Worm (Caenorhabditis elegans) whole organism, young adult: ENCODE data around the gene Y37D8A.8.
A peak's percentile ranks its signal among the peaks of the same experiment; 100 is the strongest.

ENCODE experiments used
- B0035.1 ChIP-seq: sonication (generic microtip); optimal IDR thresholded peaks from 2 replicates; lab custom pipeline; 2016; ENCODE audit warnings: missing genetic modification characterization, mild to moderate bottlenecking, missing compliant biosample characterization, missing genotype, missing genetic modification reagents
- C06A6.2 ChIP-seq: fragments of 200-800 bp; sonication (Bioruptor generic); conservative IDR thresholded peaks from 2 replicates; pipeline ENCODE4 v1.3.6; 2022; ENCODE audit warnings: missing genetic modification characterization, missing compliant biosample characterization
- C17E4.6 ChIP-seq: fragments of 200-800 bp; sonication (Bioruptor generic); IDR thresholded peaks from 2 replicates; pipeline ENCODE4 v1.3.6; 2022; ENCODE audit warnings: missing genetic modification reagents, missing genetic modification characterization, missing compliant biosample characterization
- F22D6.2 ChIP-seq: sonication (generic microtip); optimal IDR thresholded peaks from 2 replicates; lab custom pipeline; 2016; ENCODE audit warnings: mild to moderate bottlenecking, missing genetic modification characterization, missing compliant biosample characterization
- F33H1.4 ChIP-seq: fragments of 200-800 bp; sonication (Bioruptor generic); IDR thresholded peaks from 2 replicates; pipeline ENCODE4 v1.3.6; 2022; ENCODE audit warnings: missing genetic modification reagents, missing genetic modification characterization, missing compliant biosample characterization
- Y53F4B.3 ChIP-seq: fragments of 200-800 bp; sonication (Bioruptor generic); IDR thresholded peaks from 2 replicates; pipeline ENCODE4 v1.3.6; 2022; ENCODE audit warnings: missing genetic modification reagents, missing genetic modification characterization, missing compliant biosample characterization
- Y53G8AR.9 ChIP-seq: fragments of 200-800 bp; sonication (Bioruptor generic); conservative IDR thresholded peaks from 2 replicates; pipeline ENCODE4 v1.3.6; 2022; ENCODE audit warnings: missing genetic modification reagents, missing genetic modification characterization, missing compliant biosample characterization
- Y79H2A.3 ChIP-seq: fragments of 200-800 bp; sonication (Bioruptor generic); conservative IDR thresholded peaks from 2 replicates; pipeline ENCODE4 v1.3.6; 2022; ENCODE audit warnings: missing genetic modification reagents, missing genetic modification characterization, missing compliant biosample characterization
- Y95B8A.8 ChIP-seq: fragments of 200-800 bp; sonication (Bioruptor generic); IDR thresholded peaks from 2 replicates; pipeline ENCODE4 v1.3.6; 2022; ENCODE audit warnings: missing genetic modification reagents, missing genetic modification characterization, missing compliant biosample characterization
- ZK185.1 ChIP-seq: sonication (generic microtip); optimal IDR thresholded peaks from 2 replicates; lab custom pipeline; 2016; ENCODE audit warnings: mild to moderate bottlenecking, missing genetic modification characterization, missing compliant biosample characterization; ENCODE audit not compliant: poor library complexity, severe bottlenecking
- aptf-2 ChIP-seq: fragments of 200-800 bp; sonication (Bioruptor generic); conservative IDR thresholded peaks from 2 replicates; pipeline ENCODE4 v1.3.6; 2022; ENCODE audit warnings: missing genetic modification reagents, missing genetic modification characterization, missing compliant biosample characterization
- aptf-3 ChIP-seq: fragments of 200-800 bp; sonication (Bioruptor generic); IDR thresholded peaks from 2 replicates; pipeline ENCODE4 v1.3.6; 2022; ENCODE audit warnings: missing genetic modification characterization, missing compliant biosample characterization
- atf-7 ChIP-seq: sonication (generic microtip); optimal IDR thresholded peaks from 2 replicates; lab custom pipeline; 2017; ENCODE audit warnings: mild to moderate bottlenecking, missing genetic modification characterization, missing compliant biosample characterization
- attf-3 ChIP-seq: fragments of 200-800 bp; sonication (Bioruptor generic); conservative IDR thresholded peaks from 2 replicates; pipeline ENCODE4 v1.3.6; 2022; ENCODE audit warnings: missing genetic modification reagents, missing genetic modification characterization, missing compliant biosample characterization
- cebp-1 ChIP-seq, 2 experiments: fragments of 200-800 bp in 1 of 2; sonication (Bioruptor generic) in 1 of 2; sonication (generic microtip) in 1 of 2; IDR thresholded peaks in 1 of 2; optimal IDR thresholded peaks in 1 of 2; 2 replicates each; pipeline versions ENCODE4 v1.3.6 to Lab custom; 2017 to 2022; ENCODE audit warnings: missing compliant biosample characterization in 2 of 2, missing genetic modification characterization in 2 of 2, mild to moderate bottlenecking in 1 of 2, missing genetic modification reagents in 1 of 2, moderate library complexity in 1 of 2
- cebp-2 ChIP-seq: fragments of 200-800 bp; sonication (Bioruptor generic); IDR thresholded peaks from 2 replicates; pipeline ENCODE4 v1.3.6; 2022; ENCODE audit warnings: missing genetic modification characterization, missing compliant biosample characterization
- dox-1 ChIP-seq: fragments of 200-800 bp; sonication (Bioruptor generic); IDR thresholded peaks from 2 replicates; pipeline ENCODE4 v1.3.6; 2022; ENCODE audit warnings: missing genetic modification reagents, missing genetic modification characterization, missing compliant biosample characterization
- dpff-1 ChIP-seq: sonication (generic microtip); optimal IDR thresholded peaks from 2 replicates; lab custom pipeline; 2017; ENCODE audit warnings: mild to moderate bottlenecking, missing genetic modification characterization, missing compliant biosample characterization
- dpl-1 ChIP-seq: fragments of 150-350 bp; optimal IDR thresholded peaks from 2 replicates; lab custom pipeline; 2014; ENCODE audit warnings: missing biosample characterization, missing genetic modification reagents, missing genetic modification characterization
- efl-1 ChIP-seq: fragments of 150-350 bp; optimal IDR thresholded peaks from 2 replicates; lab custom pipeline; 2014; ENCODE audit warnings: missing biosample characterization, missing genetic modification reagents, missing genetic modification characterization
- egrh-3 ChIP-seq: fragments of 200-800 bp; sonication (Bioruptor generic); IDR thresholded peaks from 2 replicates; pipeline ENCODE4 v1.3.6; 2022; ENCODE audit warnings: missing genetic modification reagents, missing genetic modification characterization, missing compliant biosample characterization
- ekl-4 ChIP-seq: fragments of 200-800 bp; sonication (Bioruptor generic); IDR thresholded peaks from 2 replicates; pipeline ENCODE4 v1.3.6; 2022; ENCODE audit warnings: missing genetic modification reagents, missing genetic modification characterization, missing compliant biosample characterization
- ets-4 ChIP-seq: fragments of 200-800 bp; sonication (Bioruptor generic); optimal IDR thresholded peaks from 2 replicates; lab custom pipeline; 2018; ENCODE audit warnings: mild to moderate bottlenecking, missing genetic modification characterization, missing compliant biosample characterization
- fkh-3 ChIP-seq: sonication (generic microtip); optimal IDR thresholded peaks from 2 replicates; lab custom pipeline; 2016; ENCODE audit warnings: mild to moderate bottlenecking, missing genetic modification characterization, missing compliant biosample characterization
- him-1 ChIP-seq: sonication (generic microtip); optimal IDR thresholded peaks from 2 replicates; lab custom pipeline; 2016; ENCODE audit warnings: missing genotype, missing genetic modification reagents, missing genetic modification characterization, missing compliant biosample characterization
- lin-35 ChIP-seq, 3 experiments: fragments of 150-350 bp in 2 of 3; sonication (generic microtip) in 1 of 3; optimal IDR thresholded peaks; 2 replicates each; lab custom pipeline; 2014 to 2018; ENCODE audit warnings: missing biosample characterization in 3 of 3, missing genetic modification characterization in 3 of 3, missing genetic modification reagents in 3 of 3
- lin-40 ChIP-seq: sonication (generic microtip); optimal IDR thresholded peaks from 2 replicates; lab custom pipeline; 2016; ENCODE audit warnings: missing genetic modification characterization, mild to moderate bottlenecking, missing compliant biosample characterization, missing genotype, missing genetic modification reagents
- lin-54 ChIP-seq: fragments of 200-800 bp; sonication (Bioruptor generic); optimal IDR thresholded peaks from 2 replicates; lab custom pipeline; 2018; ENCODE audit warnings: mild to moderate bottlenecking, missing genetic modification characterization, missing compliant biosample characterization
- lsl-1 ChIP-seq: fragments of 200-800 bp; sonication (Bioruptor generic); optimal IDR thresholded peaks from 2 replicates; lab custom pipeline; 2018; ENCODE audit warnings: mild to moderate bottlenecking, missing genetic modification characterization, moderate library complexity, missing compliant biosample characterization
- madf-8 ChIP-seq: fragments of 200-800 bp; sonication (Bioruptor generic); conservative IDR thresholded peaks from 2 replicates; pipeline ENCODE4 v1.3.6; 2022; ENCODE audit warnings: missing genetic modification reagents, missing genetic modification characterization, missing compliant biosample characterization
- mcd-1 ChIP-seq: fragments of 200-800 bp; sonication (Bioruptor generic); IDR thresholded peaks from 2 replicates; pipeline ENCODE4 v1.3.6; 2022; ENCODE audit warnings: missing genetic modification reagents, missing genetic modification characterization, missing compliant biosample characterization
- nfyb-1 ChIP-seq: fragments of 200-800 bp; sonication (Bioruptor generic); IDR thresholded peaks from 2 replicates; pipeline ENCODE4 v1.3.6; 2022; ENCODE audit warnings: missing genetic modification reagents, missing genetic modification characterization, missing compliant biosample characterization
- nhr-120 ChIP-seq: fragments of 200-800 bp; sonication (Bioruptor generic); IDR thresholded peaks from 2 replicates; pipeline ENCODE4 v1.3.6; 2022; ENCODE audit warnings: missing genetic modification characterization, missing compliant biosample characterization
- nhr-27 ChIP-seq: fragments of 200-800 bp; sonication (Bioruptor generic); optimal IDR thresholded peaks from 2 replicates; lab custom pipeline; 2018; ENCODE audit warnings: mild to moderate bottlenecking, missing genetic modification characterization, moderate library complexity, missing compliant biosample characterization
- nhr-90 ChIP-seq: sonication (generic microtip); optimal IDR thresholded peaks from 2 replicates; lab custom pipeline; 2016; ENCODE audit warnings: missing genotype, mild to moderate bottlenecking, missing genetic modification characterization, missing compliant biosample characterization
- sdz-38 ChIP-seq: sonication (generic microtip); optimal IDR thresholded peaks from 2 replicates; lab custom pipeline; 2016; ENCODE audit warnings: missing genotype, missing genetic modification characterization, missing compliant biosample characterization
- sea-2 ChIP-seq: fragments of 200-800 bp; sonication (Bioruptor generic); IDR thresholded peaks from 2 replicates; pipeline ENCODE4 v1.3.6; 2022; ENCODE audit warnings: missing genetic modification characterization, missing compliant biosample characterization
- snpc-3.4 ChIP-seq: sonication (generic microtip); optimal IDR thresholded peaks from 2 replicates; lab custom pipeline; 2017; ENCODE audit warnings: missing genetic modification characterization, mild to moderate bottlenecking, missing compliant biosample characterization, antibody characterized with exemption, moderate library complexity, missing genotype, missing genetic modification reagents
- somi-1 ChIP-seq: fragments of 200-800 bp; sonication (Bioruptor generic); optimal IDR thresholded peaks from 2 replicates; lab custom pipeline; 2018; ENCODE audit warnings: mild to moderate bottlenecking, missing genetic modification characterization, missing compliant biosample characterization
- sptf-2 ChIP-seq: fragments of 200-800 bp; sonication (Bioruptor generic); optimal IDR thresholded peaks from 2 replicates; lab custom pipeline; 2018; ENCODE audit warnings: mild to moderate bottlenecking, missing genetic modification characterization, missing compliant biosample characterization
- tbp1 ChIP-seq: fragments of 200-800 bp; sonication (Bioruptor generic); optimal IDR thresholded peaks from 2 replicates; lab custom pipeline; 2018; ENCODE audit warnings: mild to moderate bottlenecking, missing genetic modification characterization, missing compliant biosample characterization
- tbx-9 ChIP-seq: sonication (generic microtip); optimal IDR thresholded peaks from 2 replicates; lab custom pipeline; 2016; ENCODE audit warnings: borderline replicate concordance, missing genetic modification characterization, inconsistent platforms, missing compliant biosample characterization
- tlf-1 ChIP-seq: fragments of 200-800 bp; sonication (Bioruptor generic); optimal IDR thresholded peaks from 2 replicates; lab custom pipeline; 2018; ENCODE audit warnings: mild to moderate bottlenecking, missing genetic modification characterization, missing compliant biosample characterization
- xnd-1 ChIP-seq: sonication (generic microtip); optimal IDR thresholded peaks from 2 replicates; lab custom pipeline; 2016; ENCODE audit warnings: missing genotype, missing genetic modification reagents, missing genetic modification characterization, missing compliant biosample characterization
- zfh-2 ChIP-seq: fragments of 200-800 bp; sonication (Bioruptor generic); conservative IDR thresholded peaks from 2 replicates; pipeline ENCODE4 v1.3.6; 2022; ENCODE audit warnings: missing genetic modification reagents, missing genetic modification characterization, missing compliant biosample characterization
- zim-3 ChIP-seq: sonication (generic microtip); optimal IDR thresholded peaks from 2 replicates; lab custom pipeline; 2017; ENCODE audit warnings: mild to moderate bottlenecking, missing genetic modification characterization, moderate library complexity, missing compliant biosample characterization
- ztf-18 ChIP-seq: sonication (generic microtip); optimal IDR thresholded peaks from 2 replicates; lab custom pipeline; 2016; ENCODE audit warnings: missing genotype, mild to moderate bottlenecking, missing genetic modification characterization, missing compliant biosample characterization
- ztf-28 ChIP-seq: fragments of 200-800 bp; sonication (Bioruptor generic); IDR thresholded peaks from 2 replicates; pipeline ENCODE4 v1.3.6; 2022; ENCODE audit warnings: missing genetic modification reagents, missing genetic modification characterization, missing compliant biosample characterization

Gene Y37D8A.8

DNA sequence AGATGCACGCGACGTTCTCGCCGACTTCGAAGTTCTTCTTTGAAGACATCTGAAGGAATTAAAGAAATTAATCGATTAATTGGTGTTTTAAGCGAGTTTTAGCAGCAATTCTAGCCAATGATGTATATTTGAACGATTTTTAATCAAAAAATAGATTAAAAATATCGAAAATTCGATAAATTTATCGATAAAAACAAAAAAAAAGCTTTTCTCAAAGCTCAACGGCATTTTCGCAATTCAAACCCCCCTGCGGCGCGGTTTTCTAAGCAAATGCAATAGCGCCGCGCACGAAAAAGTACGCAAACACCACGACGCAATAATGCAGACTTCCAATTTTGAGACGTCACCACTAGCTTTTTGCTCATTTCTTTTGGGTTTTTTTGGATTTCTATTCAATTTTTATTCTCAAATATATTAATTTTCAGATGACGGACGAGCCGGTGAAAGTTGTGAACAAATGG lies 9.9 kb downstream of the Y37D8A.8 start, which contains the start of the genes mrg-1 and spcs-2 (continued):
- TF ChIP-seq zfh-2 (GFP tag; lab: Robert Waterston, UW) = 0 out of 2 replicates have a peak, but pooled peaks have one; percentile 4
- peak; percentile 87 for TF ChIP-seq mcd-1 (GFP tag; lab: Robert Waterston, UW)
- peak; percentile 80 for TF ChIP-seq C06A6.2 (GFP tag; lab: Robert Waterston, UW)
- TF ChIP-seq ZK185.1 (tag; lab: Kevin White, UChicago) = peak; percentile 91
- no peak for TF ChIP-seq cebp-2 (GFP tag; lab: Robert Waterston, UW)
- peak; percentile 10 for TF ChIP-seq atf-7 (tag; lab: Kevin White, UChicago)
- TF ChIP-seq tbp1 (GFP tag; lab: Kevin White, UChicago) = peak; percentile 63
- peak; percentile 90 for TF ChIP-seq Y53G8AR.9
- TF ChIP-seq Y95B8A.8 (GFP tag; lab: Robert Waterston, UW) = 0 out of 2 replicates have a peak, but pooled peaks have one; percentile 64
- TF ChIP-seq dpff-1 (tag; lab: Kevin White, UChicago) = no peak
- TF ChIP-seq attf-3 (GFP tag; lab: Robert Waterston, UW) = peak; percentile 59; the same call in 1 of the 2 replicates
- peak; percentile 71; the same call in 1 of the 2 replicates for TF ChIP-seq ztf-28 (GFP tag; lab: Robert Waterston, UW)
- peak; percentile 67 for TF ChIP-seq ztf-18 (tag; lab: Kevin White, UChicago)
- TF ChIP-seq Y79H2A.3 (GFP tag; lab: Robert Waterston, UW) = 0 out of 2 replicates have a peak, but pooled peaks have one; percentile 34
- TF ChIP-seq lin-54 (GFP tag; lab: Kevin White, UChicago) = peak; percentile 95
- TF ChIP-seq lin-40 (tag; lab: Kevin White, UChicago) = peak; percentile 88
- peak; percentile 1 for TF ChIP-seq B0035.1
- no peak for TF ChIP-seq aptf-3 (GFP tag; lab: Robert Waterston, UW)
- TF ChIP-seq sdz-38 (tag; lab: Kevin White, UChicago) = no peak
- TF ChIP-seq tbx-9 = no peak
- peak; percentile 75 for TF ChIP-seq lsl-1
- TF ChIP-seq Y53F4B.3 = no peak
- TF ChIP-seq nhr-90 = peak; percentile 35
- TF ChIP-seq dpl-1 (GFP tag; lab: Kevin White, UChicago) = peak; percentile 77
- TF ChIP-seq ekl-4 = peak; percentile 76
- peak; percentile 88 for TF ChIP-seq snpc-3.4 (tag; lab: Kevin White, UChicago)
- no peak for TF ChIP-seq sea-2 (GFP tag; lab: Robert Waterston, UW)
- peak; percentile 93 for TF ChIP-seq dox-1
- no peak for TF ChIP-seq ets-4 (GFP tag; lab: Kevin White, UChicago)
- 0 out of 2 replicates have a peak, but pooled peaks have one; percentile 55 for TF ChIP-seq aptf-2 (GFP tag; lab: Robert Waterston, UW)
- peak; percentile 38 for TF ChIP-seq him-1 (tag; lab: Kevin White, UChicago)
- TF ChIP-seq madf-8 (GFP tag; lab: Robert Waterston, UW) = no peak
- no peak for TF ChIP-seq zim-3 (tag; lab: Kevin White, UChicago)
- peak; percentile 77 for TF ChIP-seq nfyb-1
- peak; percentile 80; the same call in 1 of the 2 replicates for TF ChIP-seq cebp-1 (GFP tag; IDR thresholded peaks at IDR 0.05; lab: Robert Waterston, UW)
- peak; percentile 94 for TF ChIP-seq cebp-1 (tag; optimal IDR thresholded peaks at IDR 0.05; lab: Kevin White, UChicago)
- TF ChIP-seq egrh-3 (GFP tag; lab: Robert Waterston, UW) = peak; percentile 60
- TF ChIP-seq somi-1 (GFP tag; lab: Kevin White, UChicago) = no peak
- no peak for TF ChIP-seq nhr-120 (GFP tag; lab: Robert Waterston, UW)
- TF ChIP-seq tlf-1 (GFP tag; lab: Kevin White, UChicago) = peak; percentile 81
- TF ChIP-seq C17E4.6 (GFP tag; lab: Robert Waterston, UW) = peak; percentile 82
- TF ChIP-seq fkh-3 (tag; lab: Kevin White, UChicago) = no peak
- TF ChIP-seq F22D6.2 (tag; lab: Kevin White, UChicago) = no peak
- TF ChIP-seq efl-1 (GFP tag; lab: Kevin White, UChicago) = peak; percentile 74
- peak; percentile 57 for TF ChIP-seq xnd-1 (tag; lab: Kevin White, UChicago)
- TF ChIP-seq lin-35 (GFP tag; optimal IDR thresholded peaks at IDR 0.05; lab: Kevin White, UChicago) = peak in 2 of 3 experiments; percentile 46 to 90
- no peak for TF ChIP-seq nhr-27 (tag; lab: Kevin White, UChicago)
- TF ChIP-seq F33H1.4 (GFP tag; lab: Robert Waterston, UW) = peak; percentile 71
- no peak for TF ChIP-seq sptf-2 (GFP tag; lab: Kevin White, UChicago)
